Worm (Caenorhabditis elegans) whole organism, mixed stage, embryonic: ENCODE data around the gene C09E7.7.

ENCODE experiments used
- M03D4.4 ChIP-seq: sonication (generic microtip); optimal IDR thresholded peaks from 2 replicates; lab custom pipeline; 2017; ENCODE audit warnings: mild to moderate bottlenecking, missing genetic modification characterization, missing compliant biosample characterization
- bed-3 ChIP-seq: fragments of 200-800 bp; sonication (Bioruptor generic); optimal IDR thresholded peaks from 3 replicates; lab custom pipeline; 2018; ENCODE audit warnings: mild to moderate bottlenecking, missing genetic modification characterization, moderate library complexity, missing compliant biosample characterization
- ceh-43 ChIP-seq: fragments of 200-800 bp; sonication (Bioruptor generic); optimal IDR thresholded peaks from 2 replicates; lab custom pipeline; 2018; ENCODE audit warnings: mild to moderate bottlenecking, missing genetic modification characterization, moderate library complexity, missing compliant biosample characterization
- drap-1 ChIP-seq: fragments of 200-800 bp; sonication (Bioruptor generic); optimal IDR thresholded peaks from 3 replicates; lab custom pipeline; 2018; ENCODE audit warnings: mild to moderate bottlenecking, missing genetic modification characterization, missing compliant biosample characterization
- elt-1 ChIP-seq: sonication (generic microtip); optimal IDR thresholded peaks from 2 replicates; lab custom pipeline; 2017; ENCODE audit warnings: missing genetic modification characterization, mild to moderate bottlenecking, missing compliant biosample characterization, antibody characterized with exemption, moderate library complexity, borderline replicate concordance; ENCODE audit not compliant: insufficient read depth
- elt-3 ChIP-seq: fragments of 150-350 bp; optimal IDR thresholded peaks from 2 replicates; lab custom pipeline; 2014; ENCODE audit warnings: missing biosample characterization, missing genetic modification characterization
- ham-2 ChIP-seq: fragments of 200-800 bp; sonication (Bioruptor generic); optimal IDR thresholded peaks from 2 replicates; lab custom pipeline; 2018; ENCODE audit warnings: mild to moderate bottlenecking, missing genetic modification characterization, missing compliant biosample characterization
- lin-13 ChIP-seq: fragments of 150-350 bp; optimal IDR thresholded peaks from 2 replicates; lab custom pipeline; 2014; ENCODE audit warnings: missing biosample characterization, missing genetic modification characterization
- lsy-2 ChIP-seq: fragments of 150-350 bp; optimal IDR thresholded peaks from 2 replicates; lab custom pipeline; 2014; ENCODE audit warnings: missing biosample characterization, missing genetic modification characterization
- nhr-2 ChIP-seq: fragments of 150-350 bp; optimal IDR thresholded peaks from 2 replicates; lab custom pipeline; 2014; ENCODE audit warnings: missing biosample characterization, missing genetic modification characterization
- pha-4 ChIP-seq: fragments of 150-350 bp; optimal IDR thresholded peaks from 2 replicates; lab custom pipeline; 2018; ENCODE audit warnings: missing biosample characterization, missing genetic modification reagents, missing genetic modification characterization
- sptf-1 ChIP-seq: sonication (generic microtip); optimal IDR thresholded peaks from 2 replicates; lab custom pipeline; 2017; ENCODE audit warnings: mild to moderate bottlenecking, missing genetic modification characterization, moderate library complexity, missing compliant biosample characterization

ce11 chrIII:6514673-6515072, 36.4 kb downstream of the C09E7.7 start, which contains the start of gene acr-5:
- no peak for TF ChIP-seq lsy-2 (tag; lab: Kevin White, UChicago)
- no peak for TF ChIP-seq elt-1
- no peak for TF ChIP-seq ceh-43 (GFP tag; lab: Kevin White, UChicago)
- TF ChIP-seq drap-1 (GFP tag; lab: Kevin White, UChicago), result no peak
- TF ChIP-seq elt-3 (tag; lab: Kevin White, UChicago), result no peak
- TF ChIP-seq pha-4 (tag; lab: Kevin White, UChicago), result no peak
- no peak for TF ChIP-seq ham-2 (GFP tag; lab: Kevin White, UChicago)
- no peak for TF ChIP-seq lin-13
- no peak for TF ChIP-seq nhr-2
- no peak for TF ChIP-seq M03D4.4
- TF ChIP-seq bed-3, result no peak
- TF ChIP-seq sptf-1, result no peak
